Fruit fly (Drosophila melanogaster) whole organism, prepupa: ENCODE measurements around the gene Srp54k.

Source experiments
- CG31627 ChIP-seq: fragments of 200-800 bp; sonication (Bioruptor generic); optimal IDR thresholded peaks from 3 replicates; lab custom pipeline; 2016; ENCODE audit warnings: missing biosample characterization, missing genetic modification characterization
- CG6808 ChIP-seq: fragments of 200-800 bp; sonication (Bioruptor generic); optimal IDR thresholded peaks from 3 replicates; lab custom pipeline; 2017; ENCODE audit warnings: missing biosample characterization, missing genetic modification characterization, mild to moderate bottlenecking, moderate library complexity, missing genetic modification reagents
- CG8119 ChIP-seq: fragments of 200-800 bp; sonication (Bioruptor generic); IDR thresholded peaks from 3 replicates; pipeline ENCODE4 v1.3.6; 2022; ENCODE audit warnings: missing biosample characterization, missing genetic modification characterization
- Eip75B ChIP-seq: fragments of 200-800 bp; sonication (Bioruptor generic); optimal IDR thresholded peaks from 3 replicates; lab custom pipeline; 2016; ENCODE audit warnings: missing biosample characterization, missing genetic modification characterization
- Ets21C ChIP-seq: fragments of 200-800 bp; sonication (Bioruptor generic); optimal IDR thresholded peaks from 3 replicates; lab custom pipeline; 2016; ENCODE audit warnings: missing biosample characterization, missing genetic modification characterization
- Ets96B ChIP-seq: fragments of 200-800 bp; optimal IDR thresholded peaks from 2 replicates; lab custom pipeline; 2019; ENCODE audit warnings: missing biosample characterization, mild to moderate bottlenecking, missing genetic modification characterization, moderate library complexity
- Hr39 ChIP-seq: fragments of 200-800 bp; sonication (Bioruptor generic); optimal IDR thresholded peaks from 2 replicates; lab custom pipeline; 2016; ENCODE audit warnings: missing biosample characterization, missing genetic modification characterization
- Lpt ChIP-seq: fragments of 200-800 bp; sonication (Bioruptor generic); optimal IDR thresholded peaks from 3 replicates; lab custom pipeline; 2016; ENCODE audit warnings: missing biosample characterization, missing genetic modification characterization
- Sox15 ChIP-seq: fragments of 200-800 bp; sonication (Bioruptor generic); optimal IDR thresholded peaks from 3 replicates; lab custom pipeline; 2016; ENCODE audit warnings: missing biosample characterization, missing genetic modification characterization
- esn ChIP-seq: fragments of 200-800 bp; sonication (Bioruptor generic); optimal IDR thresholded peaks from 2 replicates; lab custom pipeline; 2016; ENCODE audit warnings: missing biosample characterization, mild to moderate bottlenecking, missing genetic modification characterization, moderate library complexity
- fd85E ChIP-seq: fragments of 200-800 bp; sonication (Bioruptor generic); optimal IDR thresholded peaks from 3 replicates; lab custom pipeline; 2016; ENCODE audit warnings: missing biosample characterization, missing genetic modification characterization

dm6 chr3L:5127609-5128008 lies 24.9 kb upstream of the Srp54k start:
- TF ChIP-seq esn (no peak), CG6808 (GFP tag; lab: Kevin White, UChicago) (peak; percentile 25), fd85E (GFP tag; lab: Kevin White, UChicago) (no peak), CG31627 (no peak), Hr39 (GFP tag; lab: Kevin White, UChicago) (no peak), Ets21C (GFP tag; lab: Kevin White, UChicago) (no peak), Ets96B (no peak), Lpt (no peak), Sox15 (GFP tag; lab: Kevin White, UChicago) (no peak), CG8119 (GFP tag; lab: Robert Waterston, UW) (no peak), Eip75B (no peak)
